Worm (Caenorhabditis elegans) whole organism, L3 larva: ENCODE results near the gene nog-1.

Experiments
- ceh-16 ChIP-seq: sonication (generic microtip); optimal IDR thresholded peaks from 2 replicates; lab custom pipeline; 2017; ENCODE audit warnings: missing biosample characterization, missing genetic modification characterization
- elt-3 ChIP-seq, 3 experiments: fragments of 150-350 bp in 1 of 3; sonication (generic microtip) in 2 of 3; optimal IDR thresholded peaks; 2 replicates in 2 of 3; 4 replicates in 1 of 3; lab custom pipeline; 2014 to 2017; ENCODE audit warnings: missing biosample characterization in 3 of 3, missing genetic modification characterization in 3 of 3
- nhr-12 ChIP-seq: fragments of 150-350 bp; optimal IDR thresholded peaks from 2 replicates; lab custom pipeline; 2014; ENCODE audit warnings: missing biosample characterization, missing genetic modification characterization
- pha-4 ChIP-seq: fragments of 150-350 bp; optimal IDR thresholded peaks from 2 replicates; lab custom pipeline; 2014; ENCODE audit warnings: missing biosample characterization, missing genetic modification reagents, missing genetic modification characterization
- pqm-1 ChIP-seq: fragments of 150-350 bp; optimal IDR thresholded peaks from 2 replicates; lab custom pipeline; 2017; ENCODE audit warnings: missing biosample characterization, missing genetic modification characterization, inconsistent platforms

DNA sequence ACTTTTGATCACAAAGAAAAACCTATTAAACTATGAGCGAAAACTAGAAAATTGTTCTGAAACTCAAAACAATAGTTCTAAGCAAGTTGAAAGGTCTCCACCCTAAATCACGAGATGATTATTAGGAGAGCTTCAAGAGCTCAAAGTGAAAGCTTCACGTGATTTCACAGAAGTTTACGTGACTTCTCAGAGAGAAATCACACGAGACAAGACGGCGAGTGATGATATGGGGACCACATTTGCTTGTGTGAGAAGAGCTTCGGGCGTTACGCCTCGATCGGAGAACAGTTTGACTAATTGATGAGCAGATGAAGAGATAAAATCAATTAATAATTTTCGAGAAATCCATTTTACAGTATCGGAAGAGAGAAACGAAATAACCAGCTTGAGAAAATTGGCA lies 28.7 kb upstream of the nog-1 start:
- no peak for TF ChIP-seq pha-4 (tag; lab: Kevin White, UChicago)
- no peak for TF ChIP-seq elt-3 (tag; optimal IDR thresholded peaks at IDR 0.05; lab: Kevin White, UChicago)
- TF ChIP-seq ceh-16 (tag; lab: Kevin White, UChicago): no peak
- no peak for TF ChIP-seq pqm-1 (tag; lab: Kevin White, UChicago)
- no peak for TF ChIP-seq nhr-12 (tag; lab: Kevin White, UChicago)
